Fruit fly (Drosophila melanogaster) whole organism, embryonic: Measurements from ENCODE around the gene Irk1.

ENCODE experiments used
- CG7556 ChIP-seq: fragments of 200-800 bp; sonication (Bioruptor generic); optimal IDR thresholded peaks from 2 replicates; lab custom pipeline; 2017; ENCODE audit warnings: missing biosample characterization, mild to moderate bottlenecking, missing genetic modification characterization
- D19B ChIP-seq: fragments of 200-800 bp; sonication (Bioruptor generic); optimal IDR thresholded peaks from 2 replicates; lab custom pipeline; 2017; ENCODE audit warnings: missing biosample characterization, mild to moderate bottlenecking, missing genetic modification characterization
- Ets65A ChIP-seq: fragments of 200-800 bp; sonication (Bioruptor generic); peaks from one replicate; lab custom pipeline; 2016; ENCODE audit warnings: missing biosample characterization, missing genetic modification characterization

dm6 chr3R:23170335-23170734 is 2.2 kb downstream of the Irk1 start:
- TF ChIP-seq D19B (GFP tag; lab: Kevin White, UChicago) = no peak
- TF ChIP-seq Ets65A (GFP tag; lab: Kevin White, UChicago) = no peak
- no peak for TF ChIP-seq CG7556 (GFP tag; lab: Kevin White, UChicago)
